Worm (Caenorhabditis elegans) whole organism, mixed stage, embryonic: Measurements from ENCODE around the gene JC8.16.

Source experiments
- bed-3 ChIP-seq: fragments of 200-800 bp; sonication (Bioruptor generic); optimal IDR thresholded peaks from 3 replicates; lab custom pipeline; 2018; ENCODE audit warnings: mild to moderate bottlenecking, missing genetic modification characterization, moderate library complexity, missing compliant biosample characterization
- blmp-1 ChIP-seq: fragments of 150-350 bp; optimal IDR thresholded peaks from 2 replicates; lab custom pipeline; 2014; ENCODE audit warnings: missing biosample characterization, missing genetic modification characterization
- ceh-39 ChIP-seq: fragments of 150-350 bp; optimal IDR thresholded peaks from 2 replicates; lab custom pipeline; 2014; ENCODE audit warnings: missing biosample characterization, missing genetic modification characterization
- ceh-83 ChIP-seq: fragments of 200-800 bp; sonication (Bioruptor generic); optimal IDR thresholded peaks from 2 replicates; lab custom pipeline; 2018; ENCODE audit warnings: mild to moderate bottlenecking, missing genetic modification characterization, missing compliant biosample characterization
- ces-1 ChIP-seq: fragments of 150-350 bp; optimal IDR thresholded peaks from 2 replicates; lab custom pipeline; 2014; ENCODE audit warnings: missing biosample characterization, missing genetic modification reagents, missing genetic modification characterization
- cnd-1 ChIP-seq: fragments of 200-800 bp; sonication (Bioruptor generic); optimal IDR thresholded peaks from 2 replicates; lab custom pipeline; 2018; ENCODE audit warnings: mild to moderate bottlenecking, missing genetic modification characterization, missing compliant biosample characterization
- elt-1 ChIP-seq: sonication (generic microtip); optimal IDR thresholded peaks from 2 replicates; lab custom pipeline; 2017; ENCODE audit warnings: missing genetic modification characterization, mild to moderate bottlenecking, missing compliant biosample characterization, antibody characterized with exemption, moderate library complexity, borderline replicate concordance; ENCODE audit not compliant: insufficient read depth
- flh-1 ChIP-seq: fragments of 200-800 bp; sonication (Bioruptor generic); optimal IDR thresholded peaks from 2 replicates; lab custom pipeline; 2018; ENCODE audit warnings: mild to moderate bottlenecking, missing genetic modification characterization, moderate library complexity, missing compliant biosample characterization
- ham-2 ChIP-seq: fragments of 200-800 bp; sonication (Bioruptor generic); optimal IDR thresholded peaks from 2 replicates; lab custom pipeline; 2018; ENCODE audit warnings: mild to moderate bottlenecking, missing genetic modification characterization, missing compliant biosample characterization
- hlh-1 ChIP-seq: fragments of 150-350 bp; optimal IDR thresholded peaks from 2 replicates; lab custom pipeline; 2014; ENCODE audit warnings: missing biosample characterization, missing genetic modification reagents, missing genetic modification characterization
- lsy-2 ChIP-seq: fragments of 150-350 bp; optimal IDR thresholded peaks from 2 replicates; lab custom pipeline; 2014; ENCODE audit warnings: missing biosample characterization, missing genetic modification characterization
- mab-5 ChIP-seq: fragments of 150-350 bp; optimal IDR thresholded peaks from 2 replicates; lab custom pipeline; 2014; ENCODE audit warnings: missing biosample characterization, missing genetic modification characterization
- nhr-12 ChIP-seq: fragments of 150-350 bp; optimal IDR thresholded peaks from 2 replicates; lab custom pipeline; 2014; ENCODE audit warnings: missing biosample characterization, missing genetic modification characterization
- nhr-2 ChIP-seq: fragments of 150-350 bp; optimal IDR thresholded peaks from 2 replicates; lab custom pipeline; 2014; ENCODE audit warnings: missing biosample characterization, missing genetic modification characterization
- nhr-237 ChIP-seq: fragments of 150-350 bp; optimal IDR thresholded peaks from 2 replicates; lab custom pipeline; 2014; ENCODE audit warnings: missing biosample characterization, missing genetic modification characterization
- nhr-28 ChIP-seq: fragments of 150-350 bp; optimal IDR thresholded peaks from 2 replicates; lab custom pipeline; 2014; ENCODE audit warnings: missing biosample characterization, missing genetic modification characterization
- nhr-76 ChIP-seq: sonication (generic microtip); optimal IDR thresholded peaks from 2 replicates; lab custom pipeline; 2017; ENCODE audit warnings: missing biosample characterization, missing genetic modification characterization
- pha-4 ChIP-seq: fragments of 150-350 bp; optimal IDR thresholded peaks from 2 replicates; lab custom pipeline; 2018; ENCODE audit warnings: missing biosample characterization, missing genetic modification reagents, missing genetic modification characterization
- unc-39 ChIP-seq: fragments of 150-350 bp; optimal IDR thresholded peaks from 2 replicates; lab custom pipeline; 2014; ENCODE audit warnings: missing biosample characterization, missing genetic modification characterization
- unc-62 ChIP-seq: fragments of 150-350 bp; optimal IDR thresholded peaks from 2 replicates; lab custom pipeline; 2014; ENCODE audit warnings: missing biosample characterization, missing genetic modification reagents, missing genetic modification characterization
- zip-8 ChIP-seq: fragments of 150-350 bp; optimal IDR thresholded peaks from 2 replicates; lab custom pipeline; 2014; ENCODE audit warnings: missing biosample characterization, missing genetic modification characterization
- ztf-11 ChIP-seq: fragments of 150-350 bp; optimal IDR thresholded peaks from 2 replicates; lab custom pipeline; 2014; ENCODE audit warnings: missing biosample characterization, missing genetic modification characterization

JC8.16 gene

DNA sequence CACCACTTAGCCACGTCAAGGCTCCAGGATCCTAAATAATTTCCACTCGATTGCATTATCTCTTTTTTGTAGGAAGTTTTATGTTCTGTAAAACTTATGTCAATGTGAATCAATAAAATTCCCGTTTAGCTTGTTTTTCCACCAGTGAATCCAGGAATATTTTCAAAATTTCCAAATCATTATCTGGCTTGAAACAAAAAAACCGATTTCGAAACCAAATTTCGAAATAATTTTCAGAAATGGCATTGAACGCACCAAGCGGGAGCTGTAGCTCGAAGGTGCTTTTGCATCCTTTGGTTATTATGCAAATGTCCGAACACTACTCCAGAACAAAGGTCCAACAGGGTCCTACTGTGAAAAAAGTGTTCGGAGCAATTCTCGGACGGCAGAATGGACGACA, 41.6 kb downstream of the JC8.16 start, which contains the start of gene csn-6:
Gene csn-6 (plus strand): TSS at position 234 of the 400 bp plus-strand sequence.
- TF ChIP-seq nhr-12 (tag; lab: Kevin White, UChicago) (no peak), nhr-28 (tag; lab: Kevin White, UChicago) (no peak), bed-3 (GFP tag; lab: Kevin White, UChicago) (no peak), ceh-39 (tag; lab: Kevin White, UChicago) (no peak), zip-8 (tag; lab: Kevin White, UChicago) (no peak), unc-62 (no peak), flh-1 (GFP tag; lab: Kevin White, UChicago) (no peak), hlh-1 (no peak), nhr-76 (tag; lab: Kevin White, UChicago) (no peak), ces-1 (GFP tag; lab: Kevin White, UChicago) (no peak), cnd-1 (no peak), elt-1 (tag; lab: Kevin White, UChicago) (no peak), nhr-2 (no peak), lsy-2 (no peak), mab-5 (tag; lab: Kevin White, UChicago) (no peak), nhr-237 (no peak)
- TF ChIP-seq, all 35 proteins: peak for 0

DNA sequence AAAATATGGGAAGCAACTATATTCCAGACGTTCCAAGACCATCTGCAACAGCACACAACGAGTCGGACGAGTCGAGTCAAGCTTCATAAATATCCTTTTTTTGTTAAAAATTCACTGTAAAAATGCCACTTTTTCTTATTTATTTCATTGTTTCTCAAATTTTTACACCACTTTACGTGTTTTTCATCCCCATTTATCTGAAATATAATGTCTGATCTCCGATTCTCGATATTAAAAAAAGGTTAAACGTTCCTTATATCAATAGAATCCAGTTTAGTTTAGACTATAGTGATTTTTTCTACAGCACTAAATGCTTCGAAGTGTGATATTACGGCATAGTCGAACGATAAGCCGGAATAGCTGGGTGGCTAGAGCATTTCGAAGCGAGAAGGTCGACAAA, 44.5 kb downstream of the JC8.16 start, which contains the start of gene Y67H2A.7:
Gene Y67H2A.7 (plus strand): TSS at position 301 of the 400 bp plus-strand sequence.
- TF ChIP-seq blmp-1 (tag; lab: Kevin White, UChicago) (no peak), nhr-76 (tag; lab: Kevin White, UChicago) (no peak)
- TF ChIP-seq, all 35 proteins: peak for 0

DNA sequence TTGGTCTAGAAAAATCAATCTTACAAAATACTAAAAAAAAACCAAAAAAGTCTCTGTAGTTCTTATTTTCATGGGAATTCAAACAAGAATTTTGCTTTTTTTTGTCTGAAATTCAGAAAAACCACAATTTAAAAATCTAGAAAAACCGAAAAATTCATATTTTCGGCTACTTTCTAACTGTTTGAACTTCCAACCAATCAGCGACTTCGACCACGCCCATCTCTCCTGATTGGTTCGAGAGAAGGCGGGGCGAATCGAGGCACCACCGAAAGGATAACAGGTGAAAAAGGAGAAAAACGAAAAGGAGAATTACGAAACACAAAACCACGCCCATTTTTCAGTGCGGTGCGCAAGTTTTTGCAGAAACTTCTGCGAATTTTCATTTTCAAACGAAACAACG, 45.8 kb downstream of the JC8.16 start:
- no peak for TF ChIP-seq nhr-2
- no peak for TF ChIP-seq cnd-1
- no peak for TF ChIP-seq ztf-11 (tag; lab: Kevin White, UChicago)
- TF ChIP-seq ceh-83 (GFP tag; lab: Kevin White, UChicago): no peak
- no peak for TF ChIP-seq pha-4
- TF ChIP-seq ham-2 (GFP tag; lab: Kevin White, UChicago): no peak

DNA sequence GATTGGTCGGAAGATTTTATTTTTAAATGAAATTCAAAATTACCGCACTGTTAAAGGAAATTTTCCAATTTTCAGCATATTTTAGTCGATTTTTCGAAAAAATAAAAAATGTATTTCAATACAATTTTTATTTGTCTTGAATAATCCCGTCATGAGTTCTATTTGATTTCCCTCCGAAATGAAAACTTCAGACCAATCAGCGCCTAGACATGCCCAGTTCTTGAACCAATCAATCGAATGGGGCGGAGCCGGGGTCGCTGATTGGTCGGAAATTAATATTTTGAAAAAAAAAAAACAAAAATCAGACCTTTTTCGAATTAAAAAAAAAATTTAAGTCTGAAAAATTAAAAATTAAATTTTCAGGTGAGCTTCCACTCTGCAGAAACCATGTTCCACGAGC, 50.7 kb downstream of the JC8.16 start:
- no peak for TF ChIP-seq unc-39 (tag; lab: Kevin White, UChicago)
- TF ChIP-seq, all 35 proteins: peak for 0
